Fruit fly (Drosophila melanogaster): Measurements from ENCODE around the gene CG15211.

CG15211 gene

DNA sequence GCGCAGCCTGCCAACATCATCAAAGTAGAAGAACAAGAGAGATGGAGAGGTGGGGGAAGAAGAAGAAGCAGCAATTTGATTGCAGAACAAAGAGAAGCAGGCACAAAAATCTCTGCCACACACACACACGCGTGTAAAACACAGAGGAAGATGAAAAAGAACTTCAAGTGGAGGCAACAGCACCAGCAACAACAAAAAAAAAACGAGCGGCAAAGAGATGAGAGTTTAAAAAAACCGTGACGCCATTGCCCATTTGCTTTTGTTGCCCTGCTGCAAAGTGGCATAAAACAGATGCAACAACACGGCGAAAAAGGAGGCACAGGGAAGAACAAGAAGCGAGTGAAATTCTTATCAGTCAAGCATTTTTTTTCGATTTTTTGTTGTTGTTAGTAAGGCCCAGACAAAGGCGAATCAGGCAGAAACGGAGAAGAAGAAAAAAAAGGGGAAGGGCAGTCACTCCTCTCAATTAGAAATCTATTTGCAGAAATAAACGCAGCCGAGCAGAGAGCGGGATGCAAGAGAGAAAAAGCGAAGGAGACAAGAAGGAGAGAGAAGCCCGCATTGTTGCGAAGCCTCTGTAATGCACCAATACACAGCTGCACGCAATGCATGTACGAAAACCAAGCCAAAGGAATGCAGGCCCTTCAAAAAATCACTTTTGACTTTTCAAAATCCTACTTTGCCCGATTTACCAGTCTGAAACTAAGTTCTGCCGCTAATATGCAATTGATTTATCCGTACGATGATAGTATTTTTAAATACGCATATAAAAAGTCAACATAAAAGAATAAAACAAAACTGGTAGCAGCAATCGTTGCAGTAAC is 30.4 kb upstream of the CG15211 start (continued):
- TF ChIP-seq PHDP (tag; optimal IDR thresholded peaks at IDR 0.05) (no peak), so (GFP tag; IDR thresholded peaks at IDR 0.05) (no peak), B-H2 (GFP tag; optimal IDR thresholded peaks at IDR 0.05) (no peak)

- peak; percentile 27 for TF ChIP-seq psq (GFP tag; optimal IDR thresholded peaks at IDR 0.05)
- peak in 1 of 2 experiments; percentile 44 for TF ChIP-seq Pdp1 (GFP tag; optimal IDR thresholded peaks at IDR 0.05)
- TF ChIP-seq disco-r (GFP tag; optimal IDR thresholded peaks at IDR 0.05): no peak
- TF ChIP-seq sqz (GFP tag; optimal IDR thresholded peaks at IDR 0.05): peak; percentile 6
- no peak for TF ChIP-seq ash1 (GFP tag; optimal IDR thresholded peaks at IDR 0.05)
- no peak for TF ChIP-seq CG18619 (GFP tag; optimal IDR thresholded peaks at IDR 0.05)
- TF ChIP-seq CG18262 (tag; optimal IDR thresholded peaks at IDR 0.05): no peak
- TF ChIP-seq CG31365 (tag; optimal IDR thresholded peaks at IDR 0.05): no peak
- peak; percentile 43; the same call in 1 of the 2 replicates for TF ChIP-seq crol (GFP tag; IDR thresholded peaks at IDR 0.05)
- peak; percentile 68 for TF ChIP-seq Med (GFP tag)
- TF ChIP-seq ci (GFP tag; IDR thresholded peaks at IDR 0.05): no peak
- TF ChIP-seq tll (GFP tag; optimal IDR thresholded peaks at IDR 0.05): peak in 1 of 2 experiments; percentile 67
- TF ChIP-seq nom (GFP tag; optimal IDR thresholded peaks at IDR 0.05): peak; percentile 51
- no peak for TF ChIP-seq trh (GFP tag; optimal IDR thresholded peaks at IDR 0.05)
These were observed 29.8 kb upstream of the CG15211 start for dm6 chrX:10742578-10742976.

DNA sequence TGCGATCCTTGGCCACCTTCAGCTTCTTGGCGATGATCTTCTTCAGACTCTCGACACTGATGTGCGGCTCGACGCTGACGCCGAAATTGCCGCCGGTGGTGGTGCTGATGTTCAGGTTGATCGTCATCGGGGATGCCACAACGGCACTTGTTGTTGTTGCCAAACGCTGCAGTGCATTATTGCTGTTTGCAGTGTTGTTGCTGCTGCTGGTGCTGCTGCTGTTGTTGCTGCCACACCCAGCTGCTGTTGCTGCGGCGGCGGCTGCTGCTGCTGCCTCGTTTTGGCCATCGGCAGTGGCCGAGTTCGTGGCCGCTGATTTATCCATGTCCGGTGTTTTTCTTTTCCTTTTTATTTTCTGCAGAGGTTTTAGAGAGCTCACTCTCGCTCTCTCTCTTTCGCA is 28.5 kb upstream of the CG15211 start:
- TF ChIP-seq CG11560 (tag; IDR thresholded peaks at IDR 0.05) (no peak), CG8388 (GFP tag; optimal IDR thresholded peaks at IDR 0.05) (no peak), CG4360 (GFP tag; IDR thresholded peaks at IDR 0.05) (peak; percentile 91), CG2678 (tag; optimal IDR thresholded peaks at IDR 0.05) (no peak), pzg (GFP tag; optimal IDR thresholded peaks at IDR 0.05) (no peak), CG9876 (GFP tag; optimal IDR thresholded peaks at IDR 0.05) (no peak), cas (GFP tag; IDR thresholded peaks at IDR 0.05) (no peak), sqz (GFP tag; optimal IDR thresholded peaks at IDR 0.05) (peak; percentile 23)

DNA sequence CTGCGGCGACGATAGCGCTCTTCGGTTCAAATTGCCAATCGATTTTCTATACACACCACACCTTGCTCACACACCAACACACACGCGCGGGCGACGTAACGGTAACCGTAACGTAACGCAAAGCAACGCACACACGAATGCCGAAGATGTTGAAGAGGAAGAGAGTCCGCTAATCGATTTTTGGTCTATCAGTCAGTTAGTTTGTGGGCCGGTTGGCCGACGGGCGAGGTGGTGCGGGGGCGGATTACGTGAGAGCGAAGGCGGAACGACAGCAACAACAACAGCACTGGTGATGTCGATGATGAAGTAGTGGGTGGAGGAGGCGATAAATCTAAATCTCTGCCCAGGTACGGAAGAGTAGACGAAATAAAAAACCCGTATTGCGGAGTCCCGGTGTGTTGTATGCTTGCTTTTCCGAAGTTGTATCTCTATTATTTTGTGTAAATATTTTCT is 28.0 kb upstream of the CG15211 start, which contains the start of gene ras:
ras (plus strand) TSS at position 188 of the 453 bp plus-strand sequence.
- TF ChIP-seq CG18599 (GFP tag; optimal IDR thresholded peaks at IDR 0.05): peak; percentile 37
- peak; percentile 38; the same call in 1 of the 2 replicates for TF ChIP-seq Dref (GFP tag; IDR thresholded peaks at IDR 0.05)
- TF ChIP-seq Gsc (GFP tag; IDR thresholded peaks at IDR 0.05): no peak
- no peak for TF ChIP-seq pnt (GFP tag; optimal IDR thresholded peaks at IDR 0.05)
- TF ChIP-seq ash1 (GFP tag; optimal IDR thresholded peaks at IDR 0.05): peak; percentile 37
- no peak for TF ChIP-seq CG31224 (GFP tag; IDR thresholded peaks at IDR 0.05)
- TF ChIP-seq Vsx1 (GFP tag; optimal IDR thresholded peaks at IDR 0.05): no peak
- no peak for TF ChIP-seq fu2 (GFP tag; optimal IDR thresholded peaks at IDR 0.05)
- TF ChIP-seq CoRest (tag; optimal IDR thresholded peaks at IDR 0.05): no peak
- no peak for TF ChIP-seq CG4328 (GFP tag; optimal IDR thresholded peaks at IDR 0.05)
- no peak for TF ChIP-seq CG6791 (GFP tag; IDR thresholded peaks at IDR 0.05; ENCODE audit: partially characterized antibody)
- TF ChIP-seq al (GFP tag; IDR thresholded peaks at IDR 0.05): no peak
- no peak for TF ChIP-seq fd102C (GFP tag; optimal IDR thresholded peaks at IDR 0.05)
- TF ChIP-seq luna (GFP tag; optimal IDR thresholded peaks at IDR 0.05): peak; percentile 14
- no peak for TF ChIP-seq seq (GFP tag; IDR thresholded peaks at IDR 0.05)
- no peak for TF ChIP-seq ems (GFP tag; optimal IDR thresholded peaks at IDR 0.05)
- no peak for TF ChIP-seq CG18011 (GFP tag; optimal IDR thresholded peaks at IDR 0.05)
- peak; percentile 25; the same call in 1 of the 3 replicates for TF ChIP-seq zen2 (GFP tag; IDR thresholded peaks at IDR 0.05; ENCODE audit: partially characterized antibody)
- TF ChIP-seq H2.0 (GFP tag; IDR thresholded peaks at IDR 0.05): no peak
- TF ChIP-seq fru (optimal IDR thresholded peaks at IDR 0.05): no peak
- peak; percentile 35 for TF ChIP-seq chn (GFP tag; optimal IDR thresholded peaks at IDR 0.05)
- TF ChIP-seq CG6254 (GFP tag; optimal IDR thresholded peaks at IDR 0.05): no peak
